Fruit fly (Drosophila melanogaster): Measurements from ENCODE around the gene Met.
A peak's percentile ranks its signal among the peaks of the same experiment; 100 is the strongest.

Gene Met

dm6 chrX:11611645-11612079 is 4.3 kb upstream of the Met start, which contains the start of the genes CG2247 and CG1703 (continued):
- peak; percentile 55 for TF ChIP-seq CG17829 (tag; optimal IDR thresholded peaks at IDR 0.05)
- TF ChIP-seq CG33557 (GFP tag; optimal IDR thresholded peaks at IDR 0.05) = no peak
- no peak for TF ChIP-seq zf30C (GFP tag; optimal IDR thresholded peaks at IDR 0.05)
- no peak for TF ChIP-seq CG1602 (GFP tag; optimal IDR thresholded peaks at IDR 0.05)
- TF ChIP-seq emc (GFP tag; optimal IDR thresholded peaks at IDR 0.05) = no peak
- TF ChIP-seq Xbp1 (GFP tag; optimal IDR thresholded peaks at IDR 0.05) = no peak
- TF ChIP-seq CG10321 (GFP tag; IDR thresholded peaks at IDR 0.05) = no peak
- no peak for TF ChIP-seq dpn (GFP tag; optimal IDR thresholded peaks at IDR 0.05)
- TF ChIP-seq B-H1 (GFP tag; IDR thresholded peaks at IDR 0.05) = no peak
- no peak for TF ChIP-seq CG1832 (GFP tag; optimal IDR thresholded peaks at IDR 0.05)
- peak; percentile 65 for TF ChIP-seq phol (tag; optimal IDR thresholded peaks at IDR 0.05)
- peak; percentile 81 for TF ChIP-seq Bgb (GFP tag; IDR thresholded peaks at IDR 0.05; ENCODE audit: partially characterized antibody)
- TF ChIP-seq sisA (GFP tag; IDR thresholded peaks at IDR 0.05) = no peak
- no peak for TF ChIP-seq fu2 (GFP tag; optimal IDR thresholded peaks at IDR 0.05)
- no peak for TF ChIP-seq Atf-2 (GFP tag; optimal IDR thresholded peaks at IDR 0.05)
- TF ChIP-seq slp2 (GFP tag; optimal IDR thresholded peaks at IDR 0.05) = no peak
- TF ChIP-seq CG9797 (GFP tag; optimal IDR thresholded peaks at IDR 0.05) = peak; percentile 86
- TF ChIP-seq onecut (GFP tag; IDR thresholded peaks at IDR 0.05) = no peak
- TF ChIP-seq CG30403 (GFP tag; optimal IDR thresholded peaks at IDR 0.05) = no peak
- no peak for TF ChIP-seq dmrt99B (tag; optimal IDR thresholded peaks at IDR 0.05)
- TF ChIP-seq Sox102F (GFP tag; optimal IDR thresholded peaks at IDR 0.05) = no peak
- TF ChIP-seq CG16813 (GFP tag; IDR thresholded peaks at IDR 0.05; ENCODE audit: partially characterized antibody) = peak; percentile 82
- no peak for TF ChIP-seq CG8281 (tag; optimal IDR thresholded peaks at IDR 0.05)
- no peak for TF ChIP-seq CG7556 (GFP tag; optimal IDR thresholded peaks at IDR 0.05)
- no peak for TF ChIP-seq Sry-β (GFP tag; optimal IDR thresholded peaks at IDR 0.05)
- TF ChIP-seq CG2199 (GFP tag; IDR thresholded peaks at IDR 0.05) = no peak
- TF ChIP-seq esg (GFP tag; conservative IDR thresholded peaks at IDR 0.05) = no peak
- TF ChIP-seq Deaf1 (tag; optimal IDR thresholded peaks at IDR 0.05) = peak; percentile 43
- TF ChIP-seq CG11456 (GFP tag; IDR thresholded peaks at IDR 0.05) = no peak
- TF ChIP-seq tna (GFP tag; IDR thresholded peaks at IDR 0.05; ENCODE audit: partially characterized antibody) = peak; percentile 51; the same call in 1 of the 2 replicates
- peak; percentile 68 for TF ChIP-seq CG15514 (GFP tag; optimal IDR thresholded peaks at IDR 0.05)
- TF ChIP-seq NfI (GFP tag; optimal IDR thresholded peaks at IDR 0.05) = no peak
- no peak for TF ChIP-seq CG3726 (GFP tag; IDR thresholded peaks at IDR 0.05)
- TF ChIP-seq Fer1 (GFP tag; optimal IDR thresholded peaks at IDR 0.05) = no peak
- TF ChIP-seq CoRest (tag; optimal IDR thresholded peaks at IDR 0.05) = peak; percentile 52
- no peak for TF ChIP-seq ftz-f1 (GFP tag; optimal IDR thresholded peaks at IDR 0.05)
- TF ChIP-seq sob (GFP tag; IDR thresholded peaks at IDR 0.05) = no peak
- no peak for TF ChIP-seq TFAM (GFP tag; optimal IDR thresholded peaks at IDR 0.05)
- TF ChIP-seq Hr39 (optimal IDR thresholded peaks at IDR 0.05) = no peak
- no peak for TF ChIP-seq CG12769 (tag; optimal IDR thresholded peaks at IDR 0.05)
- no peak for TF ChIP-seq shn (GFP tag; optimal IDR thresholded peaks at IDR 0.05)
- peak; percentile 89 for TF ChIP-seq unc-4 (GFP tag; IDR thresholded peaks at IDR 0.05; ENCODE audit: partially characterized antibody)
- no peak for TF ChIP-seq CG1024 (GFP tag; IDR thresholded peaks at IDR 0.05)
- no peak for TF ChIP-seq Poxn (GFP tag; IDR thresholded peaks at IDR 0.05)
- TF ChIP-seq Kr (GFP tag; optimal IDR thresholded peaks at IDR 0.05) = no peak
- TF ChIP-seq bcd (GFP tag; optimal IDR thresholded peaks at IDR 0.05) = no peak
- no peak for TF ChIP-seq CG17802 (tag; optimal IDR thresholded peaks at IDR 0.05)
- no peak for TF ChIP-seq CG8765 (GFP tag; IDR thresholded peaks at IDR 0.05)
- TF ChIP-seq Spps (tag; optimal IDR thresholded peaks at IDR 0.05) = no peak
- no peak for TF ChIP-seq cato (GFP tag; optimal IDR thresholded peaks at IDR 0.05; ENCODE audit: borderline replicate concordance)
- TF ChIP-seq CG30020 (tag; optimal IDR thresholded peaks at IDR 0.05) = peak; percentile 68
